Fruit fly (Drosophila melanogaster) whole organism, embryonic: ENCODE data around the gene CG10710.

Source experiments
- CG10979 ChIP-seq: fragments of 200-800 bp; sonication (Bioruptor generic); optimal IDR thresholded peaks from 2 replicates; lab custom pipeline; 2018; ENCODE audit warnings: missing biosample characterization, mild to moderate bottlenecking, missing genetic modification characterization, moderate library complexity
- CG12104 ChIP-seq: fragments of 200-800 bp; sonication (Bioruptor generic); optimal IDR thresholded peaks from 3 replicates; lab custom pipeline; 2016; ENCODE audit warnings: missing biosample characterization, missing genetic modification characterization
- CG3726 ChIP-seq: fragments of 200-800 bp; sonication (Bioruptor generic); IDR thresholded peaks from 3 replicates; pipeline ENCODE4, ENCODE4 v1.3.6; 2022; ENCODE audit warnings: missing biosample characterization, missing genetic modification characterization
- CHES-1-like ChIP-seq: fragments of 200-800 bp; sonication (Bioruptor generic); optimal IDR thresholded peaks from 2 replicates; lab custom pipeline; 2016; ENCODE audit warnings: missing biosample characterization, missing genetic modification characterization
- Hr3 ChIP-seq: fragments of 200-800 bp; sonication (Bioruptor generic); optimal IDR thresholded peaks from 3 replicates; lab custom pipeline; 2016; ENCODE audit warnings: missing biosample characterization, missing genetic modification characterization
- Hsf ChIP-seq: fragments of 200-800 bp; sonication (Bioruptor generic); optimal IDR thresholded peaks from 3 replicates; lab custom pipeline; 2016; ENCODE audit warnings: missing biosample characterization, missing genetic modification characterization
- bowl ChIP-seq: fragments of 200-800 bp; sonication (Bioruptor generic); IDR thresholded peaks from 2 replicates; pipeline ENCODE4 v1.3.6; 2022; ENCODE audit warnings: missing biosample characterization, missing genetic modification characterization
- tup ChIP-seq: fragments of 200-800 bp; sonication (Bioruptor generic); optimal IDR thresholded peaks from 2 replicates; lab custom pipeline; 2016; ENCODE audit warnings: missing biosample characterization, mild to moderate bottlenecking, missing genetic modification characterization, moderate library complexity

- TF ChIP-seq tup (GFP tag; lab: Kevin White, UChicago) (peak; percentile 63), CG12104 (GFP tag; lab: Kevin White, UChicago) (peak; percentile 86), CHES-1-like (peak; percentile 11), CG3726 (peak; percentile 60; the same call in 2 of the 3 replicates), CG10979 (tag; lab: Kevin White, UChicago) (peak; percentile 93), bowl (no peak), Hr3 (peak; percentile 88), Hsf (peak; percentile 74)
Measured at dm6 chr3L:13476566-13477452, 42.6 kb downstream of the CG10710 start.
